Worm (Caenorhabditis elegans) whole organism, late embryonic: ENCODE results near the gene oac-5.

Experiments used
- che-1 ChIP-seq: sonication (generic microtip); optimal IDR thresholded peaks from 2 replicates; lab custom pipeline; 2016; ENCODE audit warnings: mild to moderate bottlenecking, missing genetic modification characterization, missing compliant biosample characterization
- hlh-13 ChIP-seq: fragments of 200-800 bp; sonication (Bioruptor generic); optimal IDR thresholded peaks from 2 replicates; lab custom pipeline; 2018; ENCODE audit warnings: mild to moderate bottlenecking, missing genetic modification characterization, missing compliant biosample characterization
- nfya-1 ChIP-seq: sonication (generic microtip); optimal IDR thresholded peaks from 2 replicates; lab custom pipeline; 2017; ENCODE audit warnings: missing genetic modification characterization, mild to moderate bottlenecking, missing compliant biosample characterization, antibody characterized with exemption, moderate library complexity
- nhr-11 ChIP-seq: fragments of 150-350 bp; optimal IDR thresholded peaks from 2 replicates; lab custom pipeline; 2014; ENCODE audit warnings: missing biosample characterization, missing genetic modification characterization
- unc-3 ChIP-seq, 2 experiments: fragments of 200-800 bp in 1 of 2; sonication (Bioruptor generic) in 1 of 2; sonication (generic microtip) in 1 of 2; conservative IDR thresholded peaks in 1 of 2; optimal IDR thresholded peaks in 1 of 2; 2 replicates each; pipeline versions ENCODE4 v1.3.6 to Lab custom; 2016 to 2022; ENCODE audit warnings: missing compliant biosample characterization in 2 of 2, missing genetic modification characterization in 2 of 2, missing genetic modification reagents in 1 of 2
- zip-5 ChIP-seq: sonication (generic microtip); optimal IDR thresholded peaks from 2 replicates; lab custom pipeline; 2016; ENCODE audit warnings: missing genetic modification characterization, missing compliant biosample characterization

DNA sequence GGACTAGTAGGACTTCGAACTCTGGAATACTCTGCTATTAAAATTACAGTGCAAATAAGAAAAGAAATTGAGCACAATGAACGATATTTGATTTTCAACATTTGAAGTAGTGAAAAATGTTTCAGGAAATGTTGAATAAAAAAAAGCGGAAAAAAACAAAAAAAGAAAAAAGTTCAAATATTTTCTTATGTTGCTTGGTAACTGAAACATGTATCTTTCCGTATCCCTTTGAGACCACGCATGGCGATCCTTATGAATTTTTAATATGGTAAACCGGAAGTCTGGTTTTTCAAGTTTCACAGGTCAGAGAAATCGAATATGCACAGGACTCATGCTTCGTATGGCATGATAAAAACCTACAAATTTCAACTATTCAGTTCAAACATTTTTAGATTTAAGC is 4.9 kb upstream of the oac-5 start, which contains the start of gene F28G4.3:
- TF ChIP-seq unc-3 (GFP tag; conservative IDR thresholded peaks at IDR 0.05; lab: Robert Waterston, UW) (no peak), unc-3 (tag; optimal IDR thresholded peaks at IDR 0.05; lab: Kevin White, UChicago) (no peak), zip-5 (tag; lab: Kevin White, UChicago) (no peak), hlh-13 (GFP tag; lab: Kevin White, UChicago) (no peak), che-1 (tag; lab: Kevin White, UChicago) (no peak), nfya-1 (no peak), nhr-11 (tag; lab: Kevin White, UChicago) (no peak)
